Fruit fly (Drosophila melanogaster) whole organism, embryonic: ENCODE measurements around the gene CG42759.

Source experiments
- Asciz ChIP-seq: fragments of 200-800 bp; sonication (Bioruptor generic); optimal IDR thresholded peaks from 2 replicates; lab custom pipeline; 2017; ENCODE audit warnings: missing biosample characterization, mild to moderate bottlenecking, missing genetic modification characterization, missing genetic modification reagents
- CG10979 ChIP-seq: fragments of 200-800 bp; sonication (Bioruptor generic); optimal IDR thresholded peaks from 2 replicates; lab custom pipeline; 2018; ENCODE audit warnings: missing biosample characterization, mild to moderate bottlenecking, missing genetic modification characterization, moderate library complexity
- CG11398 ChIP-seq: fragments of 200-800 bp; sonication (Bioruptor generic); optimal IDR thresholded peaks from 2 replicates; lab custom pipeline; 2016; ENCODE audit warnings: missing biosample characterization, missing genetic modification characterization
- CG11456 ChIP-seq: fragments of 200-800 bp; sonication (Bioruptor generic); IDR thresholded peaks from 3 replicates; pipeline ENCODE4 v1.3.6; 2022; ENCODE audit warnings: missing biosample characterization, missing genetic modification characterization
- CG13123 ChIP-seq: fragments of 200-800 bp; sonication (Bioruptor generic); optimal IDR thresholded peaks from 2 replicates; lab custom pipeline; 2016; ENCODE audit warnings: missing biosample characterization, missing genetic modification characterization
- CG13287 ChIP-seq: fragments of 200-800 bp; sonication (Bioruptor generic); IDR thresholded peaks from 2 replicates; pipeline ENCODE4 v1.3.6; 2022; ENCODE audit warnings: missing biosample characterization, missing genetic modification characterization; ENCODE audit not compliant: partially characterized antibody
- CG15073 ChIP-seq: fragments of 200-800 bp; sonication (Bioruptor generic); optimal IDR thresholded peaks from 2 replicates; lab custom pipeline; 2016; ENCODE audit warnings: missing biosample characterization, missing genetic modification characterization
- CG1602 ChIP-seq: fragments of 200-800 bp; sonication (Bioruptor generic); optimal IDR thresholded peaks from 3 replicates; lab custom pipeline; 2016; ENCODE audit warnings: missing biosample characterization, missing genetic modification characterization
- CG16813 ChIP-seq: fragments of 200-800 bp; sonication (Bioruptor generic); IDR thresholded peaks from 3 replicates; pipeline ENCODE4 v1.3.6; 2022; ENCODE audit warnings: missing biosample characterization, missing genetic modification characterization; ENCODE audit not compliant: partially characterized antibody
- CG2199 ChIP-seq: fragments of 200-800 bp; sonication (Bioruptor generic); IDR thresholded peaks from 3 replicates; pipeline ENCODE4 v1.3.6; 2022; ENCODE audit warnings: missing biosample characterization, missing genetic modification characterization
- CG30431 ChIP-seq: fragments of 200-800 bp; sonication (Bioruptor generic); optimal IDR thresholded peaks from 2 replicates; lab custom pipeline; 2017; ENCODE audit warnings: missing biosample characterization, missing genetic modification characterization
- CG5245 ChIP-seq: fragments of 200-800 bp; sonication (Bioruptor generic); optimal IDR thresholded peaks from 3 replicates; lab custom pipeline; 2016; ENCODE audit warnings: missing biosample characterization, missing genetic modification characterization
- CG5953 ChIP-seq: fragments of 200-800 bp; sonication (Bioruptor generic); IDR thresholded peaks from 2 replicates; pipeline ENCODE4 v1.3.6; 2022; ENCODE audit warnings: missing biosample characterization, missing genetic modification characterization
- CG6813 ChIP-seq: fragments of 200-800 bp; sonication (Bioruptor generic); optimal IDR thresholded peaks from 2 replicates; lab custom pipeline; 2017; ENCODE audit warnings: missing biosample characterization, missing genetic modification characterization, mild to moderate bottlenecking, moderate library complexity, missing genetic modification reagents
- CG9215 ChIP-seq: fragments of 200-800 bp; sonication (Bioruptor generic); IDR thresholded peaks from 2 replicates; pipeline ENCODE4 v1.3.6; 2022; ENCODE audit warnings: missing biosample characterization, missing genetic modification characterization
- CG9932 ChIP-seq: fragments of 200-800 bp; sonication (Bioruptor generic); IDR thresholded peaks from 2 replicates; pipeline ENCODE4 v1.3.6; 2022; ENCODE audit warnings: missing biosample characterization, missing genetic modification characterization
- Dll ChIP-seq: fragments of 200-800 bp; sonication (Bioruptor generic); IDR thresholded peaks from 4 replicates; pipeline ENCODE4 v1.3.6; 2022; ENCODE audit warnings: missing biosample characterization, missing genetic modification characterization; ENCODE audit not compliant: partially characterized antibody
- Dp ChIP-seq: fragments of 200-800 bp; sonication (Bioruptor generic); optimal IDR thresholded peaks from 2 replicates; lab custom pipeline; 2018; ENCODE audit warnings: missing biosample characterization, mild to moderate bottlenecking, missing genetic modification characterization, moderate library complexity
- Drgx ChIP-seq: fragments of 200-800 bp; sonication (Bioruptor generic); IDR thresholded peaks from 2 replicates; pipeline ENCODE4 v1.3.6; 2022; ENCODE audit warnings: missing biosample characterization, missing genetic modification characterization
- Eip74EF ChIP-seq, 2 experiments: fragments of 200-800 bp in 1 of 2; fragments of >200 bp in 1 of 2; sonication (Bioruptor generic) in 1 of 2; optimal IDR thresholded peaks; 2 replicates each; lab custom pipeline; 2017 to 2019; ENCODE audit warnings: missing biosample characterization in 2 of 2, missing genetic modification characterization in 2 of 2, mild to moderate bottlenecking in 1 of 2, moderate library complexity in 1 of 2
- HLH3B ChIP-seq: fragments of 200-800 bp; sonication (Bioruptor generic); IDR thresholded peaks from 2 replicates; pipeline ENCODE4 v1.3.6; 2022; ENCODE audit warnings: missing biosample characterization, missing genetic modification characterization
- Hmx ChIP-seq: fragments of 200-800 bp; sonication (Bioruptor generic); optimal IDR thresholded peaks from 2 replicates; lab custom pipeline; 2016; ENCODE audit warnings: missing biosample characterization, missing genetic modification characterization
- Kr ChIP-seq: fragments of 200-800 bp; sonication (Bioruptor generic); optimal IDR thresholded peaks from 2 replicates; lab custom pipeline; 2017; ENCODE audit warnings: missing biosample characterization, mild to moderate bottlenecking, missing genetic modification characterization
- MTF-1 ChIP-seq: fragments of 200-800 bp; sonication (Bioruptor generic); optimal IDR thresholded peaks from 2 replicates; lab custom pipeline; 2018; ENCODE audit warnings: missing biosample characterization, mild to moderate bottlenecking, missing genetic modification characterization, borderline replicate concordance
- Myb ChIP-seq: fragments of 200-800 bp; sonication (Bioruptor generic); optimal IDR thresholded peaks from 2 replicates; lab custom pipeline; 2016; ENCODE audit warnings: missing biosample characterization, missing genetic modification characterization
- NC2β ChIP-seq: fragments of 200-800 bp; sonication (Bioruptor generic); optimal IDR thresholded peaks from 2 replicates; lab custom pipeline; 2016; ENCODE audit warnings: missing biosample characterization, missing genetic modification characterization
- Neu2 ChIP-seq: fragments of 200-800 bp; sonication (Bioruptor generic); optimal IDR thresholded peaks from 3 replicates; lab custom pipeline; 2016; ENCODE audit warnings: missing biosample characterization, missing genetic modification characterization, borderline replicate concordance
- NfI ChIP-seq: fragments of 200-800 bp; sonication (Bioruptor generic); optimal IDR thresholded peaks from 3 replicates; lab custom pipeline; 2018; ENCODE audit warnings: missing biosample characterization, mild to moderate bottlenecking, missing genetic modification characterization, moderate library complexity
- Side ChIP-seq: fragments of 200-800 bp; sonication (Bioruptor generic); optimal IDR thresholded peaks from 2 replicates; lab custom pipeline; 2016; ENCODE audit warnings: missing biosample characterization, missing genetic modification characterization
- Trl ChIP-seq, 3 experiments: fragments of >200 bp in 2 of 3; fragments of 200-800 bp in 1 of 3; sonication (Bioruptor generic) in 1 of 3; optimal IDR thresholded peaks; 2 replicates in 1 of 3; 3 replicates in 2 of 3; lab custom pipeline; 2016 to 2017; ENCODE audit warnings: missing biosample characterization in 1 of 3, missing genetic modification characterization in 1 of 3
- bsh ChIP-seq, 2 experiments: fragments of 200-800 bp; sonication (Bioruptor generic); optimal IDR thresholded peaks; 2 replicates each; lab custom pipeline; 2017 to 2018; ENCODE audit warnings: mild to moderate bottlenecking in 2 of 2, missing biosample characterization in 2 of 2, missing genetic modification characterization in 2 of 2, moderate library complexity in 1 of 2
- dmrt11E ChIP-seq: fragments of 200-800 bp; sonication (Bioruptor generic); optimal IDR thresholded peaks from 3 replicates; lab custom pipeline; 2018; ENCODE audit warnings: missing biosample characterization, mild to moderate bottlenecking, missing genetic modification characterization, moderate library complexity
- fd3F ChIP-seq: fragments of 200-800 bp; sonication (Bioruptor generic); optimal IDR thresholded peaks from 2 replicates; lab custom pipeline; 2018; ENCODE audit warnings: missing biosample characterization, mild to moderate bottlenecking, missing genetic modification characterization, moderate library complexity
- gcm ChIP-seq: fragments of 200-800 bp; sonication (Bioruptor generic); optimal IDR thresholded peaks from 2 replicates; lab custom pipeline; 2019; ENCODE audit warnings: missing biosample characterization, mild to moderate bottlenecking, missing genetic modification characterization, moderate library complexity
- gsb-n ChIP-seq: fragments of 200-800 bp; sonication (Bioruptor generic); optimal IDR thresholded peaks from 3 replicates; lab custom pipeline; 2018; ENCODE audit warnings: missing biosample characterization, mild to moderate bottlenecking, missing genetic modification characterization
- hth ChIP-seq: fragments of >200 bp; optimal IDR thresholded peaks from 2 replicates; lab custom pipeline; 2017; ENCODE audit warnings: inconsistent platforms
- lola ChIP-seq, 3 experiments: fragments of >200 bp in 2 of 3; fragments of 200-800 bp in 1 of 3; sonication (Bioruptor generic) in 1 of 3; optimal IDR thresholded peaks; 2 replicates each; lab custom pipeline; 2017 to 2019; ENCODE audit warnings: missing biosample characterization in 3 of 3, missing genetic modification characterization in 3 of 3, mild to moderate bottlenecking in 1 of 3, moderate library complexity in 1 of 3
- nom ChIP-seq: fragments of 200-800 bp; sonication (Bioruptor generic); optimal IDR thresholded peaks from 2 replicates; lab custom pipeline; 2017; ENCODE audit warnings: missing biosample characterization, missing genetic modification characterization, mild to moderate bottlenecking, moderate library complexity, missing genetic modification reagents
- otp ChIP-seq: fragments of 200-800 bp; sonication (Bioruptor generic); IDR thresholded peaks from 3 replicates; pipeline ENCODE4, ENCODE4 v1.3.6; 2022; ENCODE audit warnings: missing biosample characterization, missing genetic modification characterization
- pan ChIP-seq, 4 experiments: fragments of >200 bp in 3 of 4; fragments of 200-800 bp in 1 of 4; sonication (Bioruptor generic) in 1 of 4; optimal IDR thresholded peaks in 3 of 4; IDR thresholded peaks in 1 of 4; 2 replicates each; pipeline versions ENCODE4 v1.3.6 to Lab custom; 2017 to 2022; ENCODE audit warnings: missing biosample characterization in 2 of 4, missing genetic modification characterization in 2 of 4, mixed read lengths in 1 of 4
- pzg ChIP-seq: fragments of 200-800 bp; sonication (Bioruptor generic); optimal IDR thresholded peaks from 3 replicates; lab custom pipeline; 2018; ENCODE audit warnings: missing biosample characterization, mild to moderate bottlenecking, missing genetic modification characterization, moderate library complexity
- rib ChIP-seq: fragments of 200-800 bp; sonication (Bioruptor generic); IDR thresholded peaks from 2 replicates; pipeline ENCODE4 v1.3.6; 2022; ENCODE audit warnings: missing biosample characterization, missing genetic modification characterization
- sd ChIP-seq: fragments of 200-800 bp; sonication (Bioruptor generic); optimal IDR thresholded peaks from 3 replicates; lab custom pipeline; 2018; ENCODE audit warnings: missing biosample characterization, mild to moderate bottlenecking, missing genetic modification characterization, moderate library complexity
- so ChIP-seq: fragments of 200-800 bp; sonication (Bioruptor generic); IDR thresholded peaks from 3 replicates; pipeline ENCODE4 v1.3.6; 2022; ENCODE audit warnings: missing biosample characterization, missing genetic modification characterization
- stwl ChIP-seq: fragments of 200-800 bp; sonication (Bioruptor generic); optimal IDR thresholded peaks from 3 replicates; lab custom pipeline; 2018; ENCODE audit warnings: missing biosample characterization, mild to moderate bottlenecking, missing genetic modification characterization, moderate library complexity
- tgo ChIP-seq: fragments of 200-800 bp; sonication (Bioruptor generic); IDR thresholded peaks from 3 replicates; pipeline ENCODE4 v1.3.6; 2022; ENCODE audit warnings: missing biosample characterization, missing genetic modification characterization
- unpg ChIP-seq: fragments of 200-800 bp; sonication (Bioruptor generic); optimal IDR thresholded peaks from 3 replicates; lab custom pipeline; 2018; ENCODE audit warnings: missing biosample characterization, mild to moderate bottlenecking, missing genetic modification characterization, moderate library complexity
- z ChIP-seq: fragments of 200-800 bp; sonication (Bioruptor generic); IDR thresholded peaks from 3 replicates; pipeline ENCODE4 v1.3.6; 2022; ENCODE audit warnings: missing biosample characterization, missing genetic modification characterization
- zfh1 ChIP-seq: fragments of 200-800 bp; sonication (Bioruptor generic); IDR thresholded peaks from 3 replicates; pipeline ENCODE4 v1.3.6; 2022; ENCODE audit warnings: missing biosample characterization, missing genetic modification characterization

CG42759 gene

DNA sequence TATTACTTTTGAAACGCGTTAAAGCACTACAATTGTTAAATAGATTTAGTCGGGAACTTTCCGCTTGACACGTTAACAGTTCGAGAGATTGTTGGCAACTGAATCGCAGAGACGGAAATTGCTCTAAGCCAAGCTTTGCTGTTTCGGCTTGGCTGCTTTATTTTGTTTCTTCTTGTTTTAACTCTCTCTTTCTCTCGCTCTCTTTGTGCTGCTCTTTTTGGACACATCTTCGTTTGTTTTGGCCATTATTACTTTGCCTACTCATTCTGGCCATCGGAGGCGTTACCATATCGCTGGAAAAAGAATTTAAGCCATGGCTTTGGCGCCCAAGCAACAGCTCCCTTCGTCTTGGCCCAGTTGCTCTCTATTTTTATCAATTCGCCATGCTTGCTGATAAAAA, 46.6 kb downstream of the CG42759 start, which contains the start of gene CG12814 (continued):
- TF ChIP-seq HLH3B (no peak), CG10979 (no peak), hth (lab: Kevin White, UChicago) (no peak), Side (GFP tag; lab: Kevin White, UChicago) (no peak), CG9932 (no peak), gsb-n (tag; lab: Kevin White, UChicago) (peak; percentile 26), CG15073 (GFP tag; lab: Kevin White, UChicago) (no peak), stwl (tag; lab: Kevin White, UChicago) (peak; percentile 8), unpg (no peak), Neu2 (GFP tag; lab: Kevin White, UChicago) (no peak), otp (GFP tag; lab: Robert Waterston, UW) (no peak), MTF-1 (no peak), fd3F (GFP tag; lab: Kevin White, UChicago) (no peak), CG16813 (GFP tag; lab: Robert Waterston, UW) (no peak), rib (GFP tag; lab: Robert Waterston, UW) (no peak), Myb (GFP tag; lab: Kevin White, UChicago) (no peak), bsh (GFP tag; optimal IDR thresholded peaks at IDR 0.05; lab: Kevin White, UChicago) (peak in 1 of 2 experiments; percentile 72), nom (GFP tag; lab: Kevin White, UChicago) (peak; percentile 88), zfh1 (GFP tag; lab: Robert Waterston, UW) (no peak), CG13287 (GFP tag; lab: Robert Waterston, UW) (peak; percentile 39; the same call in 1 of the 2 replicates), CG13123 (no peak), dmrt11E (tag; lab: Kevin White, UChicago) (no peak), sd (tag; lab: Kevin White, UChicago) (no peak), pzg (GFP tag; lab: Kevin White, UChicago) (peak; percentile 21), CG5953 (GFP tag; lab: Robert Waterston, UW) (no peak), pan (optimal IDR thresholded peaks at IDR 0.05; lab: Kevin White, UChicago) (no peak), pan (GFP tag; optimal IDR thresholded peaks at IDR 0.05 in 1 of 2, IDR thresholded peaks at IDR 0.05 in 1 of 2) (no peak), CG2199 (GFP tag; lab: Robert Waterston, UW) (no peak), Dll (GFP tag; lab: Robert Waterston, UW) (no peak; the same call in 3 of the 4 replicates), Drgx (GFP tag; lab: Robert Waterston, UW) (peak; percentile 62), CG11456 (GFP tag; lab: Robert Waterston, UW) (no peak), CG9215 (no peak), Dp (GFP tag; lab: Kevin White, UChicago) (peak; percentile 81), CG1602 (GFP tag; lab: Kevin White, UChicago) (no peak), Trl (optimal IDR thresholded peaks at IDR 0.05; lab: Kevin White, UChicago) (peak; percentile 55 to 78), Trl (GFP tag; optimal IDR thresholded peaks at IDR 0.05; lab: Kevin White, UChicago) (peak; percentile 20), CG5245 (no peak), NfI (GFP tag; lab: Kevin White, UChicago) (no peak), CG6813 (GFP tag; lab: Kevin White, UChicago) (no peak), tgo (GFP tag; lab: Robert Waterston, UW) (no peak), z (no peak), lola (GFP tag; optimal IDR thresholded peaks at IDR 0.05; lab: Kevin White, UChicago) (no peak), Eip74EF (GFP tag; optimal IDR thresholded peaks at IDR 0.05; lab: Kevin White, UChicago) (peak in 1 of 2 experiments; percentile 7), Kr (GFP tag; lab: Kevin White, UChicago) (no peak), Asciz (GFP tag; lab: Kevin White, UChicago) (no peak), gcm (GFP tag; lab: Kevin White, UChicago) (no peak), CG30431 (no peak), NC2β (GFP tag; lab: Kevin White, UChicago) (no peak), so (GFP tag; lab: Robert Waterston, UW) (no peak), CG11398 (GFP tag; lab: Kevin White, UChicago) (no peak), Hmx (GFP tag; lab: Kevin White, UChicago) (no peak)
